Fruit fly (Drosophila melanogaster) whole organism, embryonic: ENCODE data around the gene dpy.
A peak's percentile ranks its signal among the peaks of the same experiment; 100 is the strongest.

Experiments
- Adf1 ChIP-seq: fragments of 200-800 bp; sonication (Bioruptor generic); IDR thresholded peaks from 2 replicates; pipeline ENCODE4 v1.3.6; 2022; ENCODE audit warnings: missing biosample characterization, missing genetic modification characterization
- Antp ChIP-seq: fragments of 200-800 bp; sonication (Bioruptor generic); optimal IDR thresholded peaks from 3 replicates; lab custom pipeline; 2016; ENCODE audit warnings: missing biosample characterization, missing genetic modification characterization
- Asciz ChIP-seq: fragments of 200-800 bp; sonication (Bioruptor generic); optimal IDR thresholded peaks from 2 replicates; lab custom pipeline; 2017; ENCODE audit warnings: missing biosample characterization, mild to moderate bottlenecking, missing genetic modification characterization, missing genetic modification reagents
- Blimp-1 ChIP-seq: fragments of 200-800 bp; sonication (Bioruptor generic); optimal IDR thresholded peaks from 3 replicates; lab custom pipeline; 2018; ENCODE audit warnings: missing biosample characterization, missing genetic modification characterization, mild to moderate bottlenecking, moderate library complexity, missing genetic modification reagents
- CG10431 ChIP-seq: fragments of 200-800 bp; sonication (Bioruptor generic); optimal IDR thresholded peaks from 3 replicates; lab custom pipeline; 2018; ENCODE audit warnings: missing biosample characterization, mild to moderate bottlenecking, missing genetic modification characterization
- CG10654 ChIP-seq: fragments of 200-800 bp; sonication (Bioruptor generic); optimal IDR thresholded peaks from 2 replicates; lab custom pipeline; 2016; ENCODE audit warnings: missing biosample characterization, missing genetic modification characterization
- CG12236 ChIP-seq: fragments of 200-800 bp; sonication (Bioruptor generic); optimal IDR thresholded peaks from 2 replicates; lab custom pipeline; 2016; ENCODE audit warnings: missing biosample characterization, missing genetic modification characterization
- CG12391 ChIP-seq: fragments of 200-800 bp; sonication (Bioruptor generic); optimal IDR thresholded peaks from 3 replicates; lab custom pipeline; 2018; ENCODE audit warnings: missing biosample characterization, mild to moderate bottlenecking, missing genetic modification characterization, moderate library complexity
- CG12744 ChIP-seq: fragments of 200-800 bp; sonication (Bioruptor generic); optimal IDR thresholded peaks from 2 replicates; lab custom pipeline; 2016; ENCODE audit warnings: missing biosample characterization, missing genetic modification characterization
- CG16815 ChIP-seq: fragments of 200-800 bp; sonication (Bioruptor generic); optimal IDR thresholded peaks from 3 replicates; lab custom pipeline; 2017; ENCODE audit warnings: missing biosample characterization, mild to moderate bottlenecking, missing genetic modification characterization
- CG17328 ChIP-seq: fragments of 200-800 bp; sonication (Bioruptor generic); IDR thresholded peaks from 2 replicates; pipeline ENCODE4 v1.3.6; 2022; ENCODE audit warnings: missing biosample characterization, missing genetic modification characterization
- CG17568 ChIP-seq: fragments of 200-800 bp; sonication (Bioruptor generic); optimal IDR thresholded peaks from 2 replicates; lab custom pipeline; 2018; ENCODE audit warnings: missing biosample characterization, mild to moderate bottlenecking, missing genetic modification characterization, moderate library complexity
- CG34376 ChIP-seq: fragments of 200-800 bp; sonication (Bioruptor generic); optimal IDR thresholded peaks from 2 replicates; lab custom pipeline; 2018; ENCODE audit warnings: missing biosample characterization, mild to moderate bottlenecking, missing genetic modification characterization
- CG34422 ChIP-seq: fragments of 200-800 bp; sonication (Bioruptor generic); IDR thresholded peaks from 3 replicates; pipeline ENCODE4 v1.3.6; 2022; ENCODE audit warnings: missing biosample characterization, missing genetic modification characterization
- CG6654 ChIP-seq: fragments of 200-800 bp; sonication (Bioruptor generic); optimal IDR thresholded peaks from 2 replicates; lab custom pipeline; 2017; ENCODE audit warnings: missing biosample characterization, mild to moderate bottlenecking, missing genetic modification characterization
- CG6689 ChIP-seq: fragments of 200-800 bp; sonication (Bioruptor generic); IDR thresholded peaks from 2 replicates; pipeline ENCODE4 v1.3.6; 2022; ENCODE audit warnings: missing biosample characterization, missing genetic modification characterization
- CG6854 ChIP-seq: fragments of 200-800 bp; sonication (Bioruptor generic); optimal IDR thresholded peaks from 3 replicates; lab custom pipeline; 2017; ENCODE audit warnings: missing biosample characterization, mild to moderate bottlenecking, missing genetic modification characterization
- CG7786 ChIP-seq: fragments of 200-800 bp; sonication (Bioruptor generic); optimal IDR thresholded peaks from 2 replicates; lab custom pipeline; 2016; ENCODE audit warnings: missing biosample characterization, missing genetic modification characterization
- CG8478 ChIP-seq: fragments of >200 bp; optimal IDR thresholded peaks from 2 replicates; lab custom pipeline; 2018
- CG9797 ChIP-seq: fragments of 200-800 bp; sonication (Bioruptor generic); optimal IDR thresholded peaks from 3 replicates; lab custom pipeline; 2018; ENCODE audit warnings: missing biosample characterization, mild to moderate bottlenecking, missing genetic modification characterization
- CG9876 ChIP-seq: fragments of 200-800 bp; sonication (Bioruptor generic); optimal IDR thresholded peaks from 2 replicates; lab custom pipeline; 2016; ENCODE audit warnings: missing biosample characterization, missing genetic modification characterization
- D19A ChIP-seq: fragments of 200-800 bp; optimal IDR thresholded peaks from 3 replicates; lab custom pipeline; 2019; ENCODE audit warnings: missing biosample characterization, mild to moderate bottlenecking, missing genetic modification characterization, moderate library complexity
- Deaf1 ChIP-seq: fragments of 200-800 bp; optimal IDR thresholded peaks from 3 replicates; lab custom pipeline; 2019; ENCODE audit warnings: missing biosample characterization, mild to moderate bottlenecking, missing genetic modification characterization, moderate library complexity
- Dref ChIP-seq: fragments of 200-800 bp; sonication (Bioruptor generic); IDR thresholded peaks from 2 replicates; pipeline ENCODE4 v1.3.6; 2022; ENCODE audit warnings: missing biosample characterization, missing genetic modification characterization
- Eip74EF ChIP-seq, 2 experiments: fragments of 200-800 bp in 1 of 2; fragments of >200 bp in 1 of 2; sonication (Bioruptor generic) in 1 of 2; optimal IDR thresholded peaks; 2 replicates each; lab custom pipeline; 2017 to 2019; ENCODE audit warnings: missing biosample characterization in 2 of 2, missing genetic modification characterization in 2 of 2, mild to moderate bottlenecking in 1 of 2, moderate library complexity in 1 of 2
- Fer1 ChIP-seq: fragments of 200-800 bp; sonication (Bioruptor generic); optimal IDR thresholded peaks from 2 replicates; lab custom pipeline; 2017; ENCODE audit warnings: missing biosample characterization, mild to moderate bottlenecking, missing genetic modification characterization
- GATAe ChIP-seq: fragments of 200-800 bp; sonication (Bioruptor generic); conservative IDR thresholded peaks from 2 replicates; pipeline ENCODE4 v1.3.6; 2022; ENCODE audit warnings: missing biosample characterization, missing genetic modification characterization
- H15 ChIP-seq: fragments of 200-800 bp; sonication (Bioruptor generic); IDR thresholded peaks from 3 replicates; pipeline ENCODE4 v1.3.6; 2022; ENCODE audit warnings: missing biosample characterization, missing genetic modification characterization
- HLHmδ ChIP-seq: fragments of 200-800 bp; sonication (Bioruptor generic); optimal IDR thresholded peaks from 2 replicates; lab custom pipeline; 2018; ENCODE audit warnings: missing biosample characterization, mild to moderate bottlenecking, missing genetic modification characterization, moderate library complexity
- Hmx ChIP-seq: fragments of 200-800 bp; sonication (Bioruptor generic); optimal IDR thresholded peaks from 2 replicates; lab custom pipeline; 2016; ENCODE audit warnings: missing biosample characterization, missing genetic modification characterization
- Hr51 ChIP-seq, 2 experiments: fragments of 200-800 bp; sonication (Bioruptor generic); optimal IDR thresholded peaks; 2 replicates in 1 of 2; 3 replicates in 1 of 2; lab custom pipeline; 2016 to 2018; ENCODE audit warnings: missing biosample characterization in 2 of 2, missing genetic modification characterization in 2 of 2, mild to moderate bottlenecking in 1 of 2, moderate library complexity in 1 of 2
- Hr78 ChIP-seq, 2 experiments: fragments of 200-800 bp in 1 of 2; fragments of >200 bp in 1 of 2; sonication (Bioruptor generic) in 1 of 2; optimal IDR thresholded peaks; 2 replicates each; lab custom pipeline; 2017 to 2019; ENCODE audit warnings: missing biosample characterization in 2 of 2, missing genetic modification characterization in 2 of 2, mild to moderate bottlenecking in 1 of 2, moderate library complexity in 1 of 2
- Lim3 ChIP-seq: fragments of 200-800 bp; sonication (Bioruptor generic); IDR thresholded peaks from 2 replicates; pipeline ENCODE4 v1.3.6; 2022; ENCODE audit warnings: missing biosample characterization, missing genetic modification characterization
- MESR4 ChIP-seq: fragments of 200-800 bp; sonication (Bioruptor generic); optimal IDR thresholded peaks from 2 replicates; lab custom pipeline; 2018; ENCODE audit warnings: missing biosample characterization, mild to moderate bottlenecking, missing genetic modification characterization, moderate library complexity
- Nf-YB ChIP-seq: fragments of 200-800 bp; sonication (Bioruptor generic); optimal IDR thresholded peaks from 3 replicates; lab custom pipeline; 2019; ENCODE audit warnings: missing biosample characterization, mild to moderate bottlenecking, missing genetic modification characterization, moderate library complexity
- PHDP ChIP-seq: fragments of 200-800 bp; sonication (Bioruptor generic); optimal IDR thresholded peaks from 3 replicates; lab custom pipeline; 2018; ENCODE audit warnings: missing biosample characterization, mild to moderate bottlenecking, missing genetic modification characterization, moderate library complexity
- Side ChIP-seq: fragments of 200-800 bp; sonication (Bioruptor generic); optimal IDR thresholded peaks from 2 replicates; lab custom pipeline; 2016; ENCODE audit warnings: missing biosample characterization, missing genetic modification characterization
- Spps ChIP-seq: fragments of 200-800 bp; sonication (Bioruptor generic); optimal IDR thresholded peaks from 2 replicates; lab custom pipeline; 2018; ENCODE audit warnings: missing biosample characterization, mild to moderate bottlenecking, missing genetic modification characterization
- Sry-β ChIP-seq: fragments of 200-800 bp; sonication (Bioruptor generic); optimal IDR thresholded peaks from 2 replicates; lab custom pipeline; 2018; ENCODE audit warnings: missing biosample characterization, mild to moderate bottlenecking, missing genetic modification characterization, moderate library complexity
- ab ChIP-seq: fragments of 200-800 bp; sonication (Bioruptor generic); optimal IDR thresholded peaks from 2 replicates; lab custom pipeline; 2016; ENCODE audit warnings: missing biosample characterization, missing genetic modification characterization
- ac ChIP-seq: fragments of 200-800 bp; sonication (Bioruptor generic); optimal IDR thresholded peaks from 3 replicates; lab custom pipeline; 2017; ENCODE audit warnings: missing biosample characterization, mild to moderate bottlenecking, missing genetic modification characterization
- emc ChIP-seq: fragments of 200-800 bp; sonication (Bioruptor generic); optimal IDR thresholded peaks from 2 replicates; lab custom pipeline; 2016; ENCODE audit warnings: missing biosample characterization, missing genetic modification characterization
- fru ChIP-seq: fragments of >200 bp; optimal IDR thresholded peaks from 2 replicates; lab custom pipeline; 2017
- gce ChIP-seq: fragments of 200-800 bp; sonication (Bioruptor generic); IDR thresholded peaks from 3 replicates; pipeline ENCODE4 v1.3.6; 2022; ENCODE audit warnings: missing biosample characterization, missing genetic modification characterization
- gro ChIP-seq: fragments of 200-800 bp; sonication (Bioruptor generic); optimal IDR thresholded peaks from 2 replicates; lab custom pipeline; 2016; ENCODE audit warnings: missing biosample characterization, missing genetic modification characterization
- h ChIP-seq: fragments of >200 bp; optimal IDR thresholded peaks from 2 replicates; lab custom pipeline; 2017
- hth ChIP-seq: fragments of >200 bp; optimal IDR thresholded peaks from 2 replicates; lab custom pipeline; 2017; ENCODE audit warnings: inconsistent platforms
- insv ChIP-seq, 2 experiments: fragments of 200-800 bp; sonication (Bioruptor generic); optimal IDR thresholded peaks; 3 replicates each; lab custom pipeline; 2016 to 2018; ENCODE audit warnings: missing biosample characterization in 2 of 2, missing genetic modification characterization in 2 of 2
- scrt ChIP-seq: fragments of 200-800 bp; sonication (Bioruptor generic); optimal IDR thresholded peaks from 2 replicates; lab custom pipeline; 2018; ENCODE audit warnings: missing biosample characterization, mild to moderate bottlenecking, missing genetic modification characterization, moderate library complexity
- seq ChIP-seq: fragments of 200-800 bp; sonication (Bioruptor generic); IDR thresholded peaks from 2 replicates; pipeline ENCODE4 v1.3.6; 2022; ENCODE audit warnings: missing biosample characterization, missing genetic modification characterization
- shn ChIP-seq: fragments of 200-800 bp; sonication (Bioruptor generic); optimal IDR thresholded peaks from 3 replicates; lab custom pipeline; 2016; ENCODE audit warnings: missing biosample characterization, missing genetic modification characterization
- slp2 ChIP-seq: fragments of 200-800 bp; sonication (Bioruptor generic); optimal IDR thresholded peaks from 2 replicates; lab custom pipeline; 2016; ENCODE audit warnings: missing biosample characterization, missing genetic modification characterization

The dpy gene

dm6 chr2L:4456539-4456994, 157.5 kb downstream of the dpy start, which contains the start of gene Gs1l (continued):
- TF ChIP-seq Spps (tag; lab: Kevin White, UChicago) (no peak), h (lab: Kevin White, UChicago) (no peak), Hmx (GFP tag; lab: Kevin White, UChicago) (no peak), Lim3 (GFP tag; lab: Robert Waterston, UW) (no peak), Hr51 (GFP tag; optimal IDR thresholded peaks at IDR 0.05; lab: Kevin White, UChicago) (peak in 1 of 2 experiments; percentile 21), CG9797 (GFP tag; lab: Kevin White, UChicago) (peak; percentile 46), H15 (GFP tag; lab: Robert Waterston, UW) (no peak), CG12236 (GFP tag; lab: Kevin White, UChicago) (no peak), slp2 (GFP tag; lab: Kevin White, UChicago) (no peak), CG6654 (no peak), seq (GFP tag; lab: Robert Waterston, UW) (no peak), CG6689 (GFP tag; lab: Robert Waterston, UW) (no peak), CG17328 (GFP tag; lab: Robert Waterston, UW) (no peak), shn (GFP tag; lab: Kevin White, UChicago) (no peak), Dref (GFP tag; lab: Robert Waterston, UW) (0 out of 2 replicates have a peak, but pooled peaks have one; percentile 28), CG34422 (GFP tag; lab: Robert Waterston, UW) (peak; percentile 36; the same call in 1 of the 3 replicates), GATAe (no peak), Adf1 (GFP tag; lab: Robert Waterston, UW) (no peak), CG16815 (GFP tag; lab: Kevin White, UChicago) (no peak), CG6854 (GFP tag; lab: Kevin White, UChicago) (peak; percentile 18), CG7786 (GFP tag; lab: Kevin White, UChicago) (no peak), Deaf1 (tag; lab: Kevin White, UChicago) (peak; percentile 23), HLHmδ (GFP tag; lab: Kevin White, UChicago) (no peak), Sry-β (no peak), Hr78 (GFP tag; optimal IDR thresholded peaks at IDR 0.05; lab: Kevin White, UChicago) (peak in 1 of 2 experiments; percentile 55), Blimp-1 (GFP tag; lab: Kevin White, UChicago) (peak; percentile 22), CG12391 (tag; lab: Kevin White, UChicago) (peak; percentile 22), Side (GFP tag; lab: Kevin White, UChicago) (no peak), fru (lab: Kevin White, UChicago) (no peak), CG12744 (GFP tag; lab: Kevin White, UChicago) (no peak), gro (GFP tag; lab: Kevin White, UChicago) (no peak), CG17568 (GFP tag; lab: Kevin White, UChicago) (no peak), Asciz (GFP tag; lab: Kevin White, UChicago) (no peak), PHDP (peak; percentile 30), hth (no peak), CG9876 (no peak), CG34376 (GFP tag; lab: Kevin White, UChicago) (peak; percentile 36), Nf-YB (GFP tag; lab: Kevin White, UChicago) (no peak), insv (GFP tag; optimal IDR thresholded peaks at IDR 0.05; lab: Kevin White, UChicago) (no peak), D19A (tag; lab: Kevin White, UChicago) (peak; percentile 99), CG10431 (no peak), Fer1 (peak; percentile 42), ab (no peak), MESR4 (GFP tag; lab: Kevin White, UChicago) (peak; percentile 35), CG8478 (lab: Kevin White, UChicago) (no peak), Antp (GFP tag; lab: Kevin White, UChicago) (no peak), emc (GFP tag; lab: Kevin White, UChicago) (no peak), gce (GFP tag; lab: Robert Waterston, UW) (no peak), scrt (GFP tag; lab: Kevin White, UChicago) (no peak), Eip74EF (GFP tag; optimal IDR thresholded peaks at IDR 0.05; lab: Kevin White, UChicago) (peak in 1 of 2 experiments; percentile 68), ac (GFP tag; lab: Kevin White, UChicago) (no peak), CG10654 (no peak)
